Worm (Caenorhabditis elegans) whole organism, L4/young adult: ENCODE results near the gene ifet-1.

Experiments used
- dao-5 ChIP-seq: sonication (generic microtip); optimal IDR thresholded peaks from 2 replicates; lab custom pipeline; 2016; ENCODE audit warnings: missing genotype, missing genetic modification characterization, moderate library complexity, missing compliant biosample characterization
- him-1 ChIP-seq: sonication (generic microtip); optimal IDR thresholded peaks from 2 replicates; lab custom pipeline; 2016; ENCODE audit warnings: missing genotype, missing genetic modification reagents, missing genetic modification characterization, missing compliant biosample characterization

DNA sequence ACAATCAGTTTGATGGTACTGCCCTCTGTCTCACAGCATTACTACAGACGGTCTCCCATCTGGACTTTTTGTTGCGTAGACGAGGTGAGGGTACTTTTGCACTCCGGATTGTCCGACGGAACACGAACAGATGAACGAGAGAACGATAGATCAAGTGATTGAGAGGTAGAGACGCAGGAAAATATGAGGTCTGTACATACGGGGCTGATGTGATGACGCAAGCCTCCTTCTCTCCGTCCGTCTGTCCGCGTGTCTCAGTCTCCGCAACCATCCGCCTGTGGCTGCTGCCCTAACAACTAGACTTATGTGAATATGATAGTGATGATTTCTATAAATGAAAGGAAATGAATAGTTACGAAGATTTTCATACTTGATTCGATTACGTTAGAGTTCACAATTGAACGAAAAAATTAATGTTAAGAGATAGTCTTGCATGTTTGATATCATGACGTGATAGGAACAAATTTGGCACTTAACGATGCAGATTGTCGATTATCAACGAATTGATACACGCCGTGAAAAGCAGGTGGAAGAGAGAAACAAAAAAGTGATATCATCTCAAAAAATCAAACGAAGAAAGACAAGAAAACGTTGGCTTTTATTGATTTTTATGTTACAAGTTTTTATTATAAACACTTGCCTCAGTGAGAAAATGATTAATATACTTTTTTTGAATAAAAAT, 27.8 kb upstream of the ifet-1 start:
- TF ChIP-seq dao-5 (tag; lab: Kevin White, UChicago), result no peak
- no peak for TF ChIP-seq him-1 (tag; lab: Kevin White, UChicago)
